Worm (Caenorhabditis elegans) whole organism, late embryonic: ENCODE data around the gene spe-6.

Source experiments
- nhr-11 ChIP-seq: fragments of 150-350 bp; optimal IDR thresholded peaks from 2 replicates; lab custom pipeline; 2014; ENCODE audit warnings: missing biosample characterization, missing genetic modification characterization
- pha-4 ChIP-seq: fragments of 150-350 bp; optimal IDR thresholded peaks from 2 replicates; lab custom pipeline; 2018; ENCODE audit warnings: missing biosample characterization, missing genetic modification reagents, missing genetic modification characterization

DNA sequence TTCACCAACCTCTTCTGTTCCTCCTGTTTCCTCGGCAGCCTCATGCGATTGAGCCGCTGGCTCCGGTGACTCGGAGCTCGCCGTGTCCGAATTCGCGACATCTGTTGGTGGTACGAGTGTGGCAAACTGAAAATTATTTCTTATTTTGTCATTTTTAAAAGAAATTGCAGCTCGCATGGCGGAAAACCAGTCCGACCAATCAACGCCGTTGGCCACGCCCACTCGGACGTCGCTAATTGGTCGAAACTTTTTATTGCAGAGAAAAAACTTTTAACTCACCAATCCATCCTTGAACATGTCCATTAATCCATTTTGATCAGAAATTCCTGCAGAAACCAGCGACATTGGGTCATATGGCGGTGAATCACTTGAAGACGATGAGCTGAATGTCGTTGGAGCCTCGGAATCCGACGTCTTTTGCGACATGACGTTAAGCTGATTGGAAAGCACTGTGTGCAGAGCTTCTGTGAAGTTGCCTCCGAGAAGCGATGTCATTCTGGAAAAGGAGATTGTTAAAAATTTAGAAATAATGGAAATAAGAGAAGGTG lies 34.9 kb upstream of the spe-6 start, which contains the start of gene bed-2:
- no peak for TF ChIP-seq nhr-11 (tag; lab: Kevin White, UChicago)
- TF ChIP-seq pha-4 (tag; lab: Kevin White, UChicago): no peak
